Fruit fly (Drosophila melanogaster) whole organism: ENCODE measurements around the gene eIF4EHP.

ENCODE experiments used
- Dll ChIP-seq: fragments of >200 bp; optimal IDR thresholded peaks from 2 replicates; lab custom pipeline; 2017
- EcR ChIP-seq, 2 experiments: fragments of >200 bp; optimal IDR thresholded peaks; 2 replicates each; lab custom pipeline; 2017; ENCODE audit warnings: missing biosample characterization in 2 of 2, missing genetic modification characterization in 2 of 2, missing genetic modification reagents in 2 of 2
- pan ChIP-seq: fragments of >200 bp; optimal IDR thresholded peaks from 2 replicates; lab custom pipeline; 2017
- psq ChIP-seq: fragments of >200 bp; optimal IDR thresholded peaks from 2 replicates; lab custom pipeline; 2017

DNA sequence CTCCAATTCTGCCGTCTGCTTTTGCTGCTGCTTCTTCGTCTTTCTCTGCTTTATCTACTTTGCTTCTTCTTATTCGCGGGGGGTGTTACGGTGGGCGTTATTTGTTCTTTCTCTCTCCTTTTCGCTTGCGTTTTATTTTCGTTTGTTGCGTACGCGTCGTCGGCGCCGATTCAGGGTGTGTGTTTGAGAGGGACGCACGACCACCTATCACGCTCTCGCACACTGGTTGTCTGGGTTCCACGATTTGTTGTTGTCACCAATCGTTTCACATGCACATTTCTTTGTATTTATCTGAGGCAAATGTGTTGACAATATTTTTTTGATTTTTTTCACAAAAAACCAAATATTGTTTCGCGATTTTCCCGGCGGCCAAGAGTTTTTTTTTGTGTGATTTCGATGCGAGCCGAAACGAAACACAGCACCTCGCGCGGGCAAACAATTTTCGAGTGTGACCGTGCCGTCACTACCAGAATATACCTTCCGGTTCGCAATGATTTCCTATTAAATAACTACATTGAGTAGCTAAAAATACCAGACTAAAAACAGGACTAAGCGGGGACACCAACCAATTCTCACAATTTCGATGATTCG lies 3.4 kb downstream of the eIF4EHP start, which contains the start of gene Syx1A:
- no peak for TF ChIP-seq psq (lab: Kevin White, UChicago)
- TF ChIP-seq EcR (GFP tag; optimal IDR thresholded peaks at IDR 0.05; lab: Kevin White, UChicago) = no peak
- no peak for TF ChIP-seq Dll (lab: Kevin White, UChicago)
- TF ChIP-seq pan (lab: Kevin White, UChicago) = no peak
